Fruit fly (Drosophila melanogaster) S2 (cell line): Measurements from ENCODE around the gene Muc18B.

Experiments
- CG8478 ChIP-seq: fragments of >200 bp; optimal IDR thresholded peaks from 2 replicates; lab custom pipeline; 2018
- CTCF ChIP-seq, 2 experiments: fragments of >200 bp; optimal IDR thresholded peaks; 2 replicates each; lab custom pipeline; 2018

The Muc18B gene

dm6 chrX:19265802-19266479 is 50.6 kb downstream of the Muc18B start:
- no peak for TF ChIP-seq CG8478 (lab: Kevin White, UChicago)
- TF ChIP-seq CTCF (optimal IDR thresholded peaks at IDR 0.05; lab: Kevin White, UChicago): no peak
